Worm (Caenorhabditis elegans) whole organism, L4 larva: ENCODE measurements around the gene M03E7.1.

Experiments
- F26F4.8 ChIP-seq: fragments of 200-800 bp; sonication (Bioruptor generic); conservative IDR thresholded peaks from 2 replicates; pipeline ENCODE4 v1.3.6; 2022; ENCODE audit warnings: missing genetic modification characterization, missing compliant biosample characterization
- Y48G9A.11 ChIP-seq: fragments of 200-800 bp; sonication (Bioruptor generic); IDR thresholded peaks from 2 replicates; pipeline ENCODE4 v1.3.6; 2022; ENCODE audit warnings: missing genetic modification reagents, missing genetic modification characterization, missing compliant biosample characterization
- egl-27 ChIP-seq: sonication (generic microtip); optimal IDR thresholded peaks from 3 replicates; lab custom pipeline; 2017; ENCODE audit warnings: missing biosample characterization, missing genetic modification reagents, missing genetic modification characterization
- lin-13 ChIP-seq: fragments of 150-350 bp; optimal IDR thresholded peaks from 2 replicates; lab custom pipeline; 2014; ENCODE audit warnings: missing biosample characterization, missing genetic modification reagents, missing genetic modification characterization
- madf-5 ChIP-seq, 2 experiments: fragments of 200-800 bp; sonication (Bioruptor generic); IDR thresholded peaks; 2 replicates each; pipeline ENCODE4 v1.3.6; 2022; ENCODE audit warnings: missing compliant biosample characterization in 2 of 2, missing genetic modification characterization in 2 of 2
- nhr-76 ChIP-seq: fragments of 150-350 bp; optimal IDR thresholded peaks from 2 replicates; lab custom pipeline; 2014; ENCODE audit warnings: missing biosample characterization, missing genetic modification characterization
- snpc-4 ChIP-seq: fragments of 150-350 bp; optimal IDR thresholded peaks from 2 replicates; lab custom pipeline; 2014; ENCODE audit warnings: missing biosample characterization, missing genetic modification characterization
- zag-1 ChIP-seq: fragments of 150-350 bp; optimal IDR thresholded peaks from 2 replicates; lab custom pipeline; 2014; ENCODE audit warnings: missing biosample characterization, missing genetic modification characterization
- ztf-7 ChIP-seq: fragments of 150-350 bp; optimal IDR thresholded peaks from 2 replicates; lab custom pipeline; 2014; ENCODE audit warnings: missing biosample characterization, missing genetic modification characterization

ce11 chrV:5594315-5594714 lies 27.2 kb upstream of the M03E7.1 start, which contains the start of gene crn-2:
- TF ChIP-seq zag-1 (no peak), ztf-7 (tag; lab: Kevin White, UChicago) (no peak), Y48G9A.11 (GFP tag; lab: Robert Waterston, UW) (no peak), F26F4.8 (GFP tag; lab: Robert Waterston, UW) (no peak), snpc-4 (tag; lab: Kevin White, UChicago) (no peak), lin-13 (GFP tag; lab: Kevin White, UChicago) (no peak), nhr-76 (tag; lab: Kevin White, UChicago) (no peak), egl-27 (tag; lab: Kevin White, UChicago) (no peak), madf-5 (GFP tag; IDR thresholded peaks at IDR 0.05; lab: Robert Waterston, UW) (no peak)
